Worm (Caenorhabditis elegans) whole organism, L4 larva: ENCODE results near the gene srg-20.

Experiments used
- ces-1 ChIP-seq: fragments of 150-350 bp; sonication (generic microtip); optimal IDR thresholded peaks from 4 replicates; lab custom pipeline; 2014; ENCODE audit warnings: missing biosample characterization, missing genetic modification reagents, missing genetic modification characterization
- egl-27 ChIP-seq: sonication (generic microtip); optimal IDR thresholded peaks from 3 replicates; lab custom pipeline; 2017; ENCODE audit warnings: missing biosample characterization, missing genetic modification reagents, missing genetic modification characterization

DNA sequence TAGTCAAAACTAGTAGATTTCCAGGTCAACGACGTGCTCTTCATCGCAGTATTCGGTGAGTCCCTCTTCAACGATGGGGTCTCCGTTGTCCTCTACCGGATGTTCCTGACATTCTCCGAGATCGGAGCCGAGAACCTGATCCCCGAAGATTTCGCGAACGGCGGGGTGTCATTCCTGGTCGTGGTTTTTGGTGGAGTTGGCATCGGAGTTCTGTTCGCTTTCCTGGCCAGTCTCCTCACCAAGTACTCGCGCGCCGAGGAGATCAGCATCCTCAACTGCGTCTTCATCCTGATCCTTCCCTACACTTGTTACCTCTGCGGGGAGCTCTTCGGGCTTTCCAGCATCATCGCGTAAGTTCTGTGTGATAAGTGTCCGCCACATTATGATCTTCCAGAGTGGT is 36.2 kb downstream of the srg-20 start:
- no peak for TF ChIP-seq ces-1 (GFP tag; lab: Kevin White, UChicago)
- no peak for TF ChIP-seq egl-27
